Fruit fly (Drosophila melanogaster) whole organism, embryonic: Measurements from ENCODE around the gene Dscam2.

Source experiments
- Aef1 ChIP-seq: fragments of 200-800 bp; sonication (Bioruptor generic); IDR thresholded peaks from 3 replicates; pipeline ENCODE4 v1.3.6; 2022; ENCODE audit warnings: missing biosample characterization, missing genetic modification characterization
- Blimp-1 ChIP-seq: fragments of 200-800 bp; sonication (Bioruptor generic); optimal IDR thresholded peaks from 3 replicates; lab custom pipeline; 2018; ENCODE audit warnings: missing biosample characterization, missing genetic modification characterization, mild to moderate bottlenecking, moderate library complexity, missing genetic modification reagents
- CG10267 ChIP-seq: fragments of 200-800 bp; sonication (Bioruptor generic); optimal IDR thresholded peaks from 2 replicates; lab custom pipeline; 2018; ENCODE audit warnings: missing biosample characterization, mild to moderate bottlenecking, missing genetic modification characterization, moderate library complexity
- CG11504 ChIP-seq: fragments of 200-800 bp; sonication (Bioruptor generic); optimal IDR thresholded peaks from 3 replicates; lab custom pipeline; 2019; ENCODE audit warnings: missing biosample characterization, mild to moderate bottlenecking, missing genetic modification characterization, moderate library complexity
- CG12236 ChIP-seq: fragments of 200-800 bp; sonication (Bioruptor generic); optimal IDR thresholded peaks from 2 replicates; lab custom pipeline; 2016; ENCODE audit warnings: missing biosample characterization, missing genetic modification characterization
- CG1603 ChIP-seq: fragments of 200-800 bp; sonication (Bioruptor generic); optimal IDR thresholded peaks from 2 replicates; lab custom pipeline; 2019; ENCODE audit warnings: missing biosample characterization, mild to moderate bottlenecking, missing genetic modification characterization, moderate library complexity
- CG16863 ChIP-seq: fragments of 200-800 bp; sonication (Bioruptor generic); optimal IDR thresholded peaks from 3 replicates; lab custom pipeline; 2016; ENCODE audit warnings: missing biosample characterization, missing genetic modification characterization
- CG17328 ChIP-seq: fragments of 200-800 bp; sonication (Bioruptor generic); IDR thresholded peaks from 2 replicates; pipeline ENCODE4 v1.3.6; 2022; ENCODE audit warnings: missing biosample characterization, missing genetic modification characterization
- CG2875 ChIP-seq: fragments of 200-800 bp; sonication (Bioruptor generic); optimal IDR thresholded peaks from 2 replicates; lab custom pipeline; 2017; ENCODE audit warnings: missing biosample characterization, mild to moderate bottlenecking, missing genetic modification characterization, missing genetic modification reagents
- CG30403 ChIP-seq: fragments of 200-800 bp; sonication (Bioruptor generic); optimal IDR thresholded peaks from 3 replicates; lab custom pipeline; 2016; ENCODE audit warnings: missing biosample characterization, missing genetic modification characterization
- CG31388 ChIP-seq: fragments of 200-800 bp; sonication (Bioruptor generic); optimal IDR thresholded peaks from 2 replicates; lab custom pipeline; 2016; ENCODE audit warnings: missing biosample characterization, missing genetic modification characterization
- CG33557 ChIP-seq: fragments of 200-800 bp; sonication (Bioruptor generic); optimal IDR thresholded peaks from 2 replicates; lab custom pipeline; 2019; ENCODE audit warnings: missing biosample characterization, mild to moderate bottlenecking, missing genetic modification characterization, moderate library complexity
- CG34376 ChIP-seq: fragments of 200-800 bp; sonication (Bioruptor generic); optimal IDR thresholded peaks from 2 replicates; lab custom pipeline; 2018; ENCODE audit warnings: missing biosample characterization, mild to moderate bottlenecking, missing genetic modification characterization
- CG6175 ChIP-seq: fragments of 200-800 bp; sonication (Bioruptor generic); IDR thresholded peaks from 3 replicates; pipeline ENCODE4 v1.3.6; 2022; ENCODE audit warnings: missing biosample characterization, missing genetic modification characterization
- CG6254 ChIP-seq: fragments of 200-800 bp; sonication (Bioruptor generic); optimal IDR thresholded peaks from 3 replicates; lab custom pipeline; 2017; ENCODE audit warnings: mild to moderate bottlenecking, missing biosample characterization, missing genetic modification reagents, missing genetic modification characterization
- CG6689 ChIP-seq: fragments of 200-800 bp; sonication (Bioruptor generic); IDR thresholded peaks from 2 replicates; pipeline ENCODE4 v1.3.6; 2022; ENCODE audit warnings: missing biosample characterization, missing genetic modification characterization
- CG8089 ChIP-seq: fragments of 200-800 bp; sonication (Bioruptor generic); optimal IDR thresholded peaks from 3 replicates; lab custom pipeline; 2016; ENCODE audit warnings: missing biosample characterization, missing genetic modification characterization
- CG8388 ChIP-seq: fragments of 200-800 bp; sonication (Bioruptor generic); optimal IDR thresholded peaks from 2 replicates; lab custom pipeline; 2019; ENCODE audit warnings: missing biosample characterization, mild to moderate bottlenecking, missing genetic modification characterization, moderate library complexity
- CG9437 ChIP-seq: fragments of 200-800 bp; sonication (Bioruptor generic); optimal IDR thresholded peaks from 2 replicates; lab custom pipeline; 2018; ENCODE audit warnings: missing biosample characterization, mild to moderate bottlenecking, missing genetic modification characterization
- CG9727 ChIP-seq: fragments of 200-800 bp; sonication (Bioruptor generic); optimal IDR thresholded peaks from 3 replicates; lab custom pipeline; 2017; ENCODE audit warnings: missing biosample characterization, mild to moderate bottlenecking, missing genetic modification characterization
- Fer1 ChIP-seq: fragments of 200-800 bp; sonication (Bioruptor generic); optimal IDR thresholded peaks from 2 replicates; lab custom pipeline; 2017; ENCODE audit warnings: missing biosample characterization, mild to moderate bottlenecking, missing genetic modification characterization
- Med ChIP-seq: fragments of 200-800 bp; sonication (Bioruptor generic); peaks from one replicate; lab custom pipeline; 2016; ENCODE audit warnings: missing biosample characterization, missing genetic modification characterization, mild to moderate bottlenecking, inconsistent platforms, moderate library complexity
- Poxn ChIP-seq: fragments of 200-800 bp; sonication (Bioruptor generic); IDR thresholded peaks from 2 replicates; pipeline ENCODE4 v1.3.6; 2022; ENCODE audit warnings: missing biosample characterization, missing genetic modification characterization
- Six4 ChIP-seq: fragments of 200-800 bp; sonication (Bioruptor generic); optimal IDR thresholded peaks from 2 replicates; lab custom pipeline; 2016; ENCODE audit warnings: missing biosample characterization, missing genetic modification characterization
- Sox102F ChIP-seq: fragments of 200-800 bp; sonication (Bioruptor generic); optimal IDR thresholded peaks from 2 replicates; lab custom pipeline; 2018; ENCODE audit warnings: missing biosample characterization, mild to moderate bottlenecking, missing genetic modification characterization, moderate library complexity
- bsh ChIP-seq, 2 experiments: fragments of 200-800 bp; sonication (Bioruptor generic); optimal IDR thresholded peaks; 2 replicates each; lab custom pipeline; 2017 to 2018; ENCODE audit warnings: mild to moderate bottlenecking in 2 of 2, missing biosample characterization in 2 of 2, missing genetic modification characterization in 2 of 2, moderate library complexity in 1 of 2
- corto ChIP-seq: fragments of 200-800 bp; sonication (Bioruptor generic); optimal IDR thresholded peaks from 2 replicates; lab custom pipeline; 2016; ENCODE audit warnings: missing biosample characterization, mild to moderate bottlenecking, missing genetic modification characterization, moderate library complexity
- crc ChIP-seq: fragments of 200-800 bp; sonication (Bioruptor generic); optimal IDR thresholded peaks from 2 replicates; lab custom pipeline; 2016; ENCODE audit warnings: missing biosample characterization, missing genetic modification characterization
- croc ChIP-seq: fragments of 200-800 bp; sonication (Bioruptor generic); conservative IDR thresholded peaks from 3 replicates; pipeline ENCODE4 v1.3.6; 2022; ENCODE audit warnings: missing biosample characterization, missing genetic modification characterization
- exex ChIP-seq: fragments of 200-800 bp; sonication (Bioruptor generic); optimal IDR thresholded peaks from 4 replicates; lab custom pipeline; 2018; ENCODE audit warnings: missing biosample characterization, mild to moderate bottlenecking, missing genetic modification characterization, moderate library complexity
- fd96Cb ChIP-seq: fragments of 200-800 bp; sonication (Bioruptor generic); optimal IDR thresholded peaks from 2 replicates; lab custom pipeline; 2018; ENCODE audit warnings: missing biosample characterization, mild to moderate bottlenecking, missing genetic modification characterization, moderate library complexity
- gcm ChIP-seq: fragments of 200-800 bp; sonication (Bioruptor generic); optimal IDR thresholded peaks from 2 replicates; lab custom pipeline; 2019; ENCODE audit warnings: missing biosample characterization, mild to moderate bottlenecking, missing genetic modification characterization, moderate library complexity
- gfzf ChIP-seq: fragments of 200-800 bp; sonication (Bioruptor generic); optimal IDR thresholded peaks from 2 replicates; lab custom pipeline; 2016; ENCODE audit warnings: missing biosample characterization, mild to moderate bottlenecking, missing genetic modification characterization, moderate library complexity
- nom ChIP-seq: fragments of 200-800 bp; sonication (Bioruptor generic); optimal IDR thresholded peaks from 2 replicates; lab custom pipeline; 2017; ENCODE audit warnings: missing biosample characterization, missing genetic modification characterization, mild to moderate bottlenecking, moderate library complexity, missing genetic modification reagents
- onecut ChIP-seq: fragments of 200-800 bp; sonication (Bioruptor generic); IDR thresholded peaks from 2 replicates; pipeline ENCODE4 v1.3.6; 2022; ENCODE audit warnings: missing biosample characterization, missing genetic modification characterization
- pan ChIP-seq, 4 experiments: fragments of >200 bp in 3 of 4; fragments of 200-800 bp in 1 of 4; sonication (Bioruptor generic) in 1 of 4; optimal IDR thresholded peaks in 3 of 4; IDR thresholded peaks in 1 of 4; 2 replicates each; pipeline versions ENCODE4 v1.3.6 to Lab custom; 2017 to 2022; ENCODE audit warnings: missing biosample characterization in 2 of 4, missing genetic modification characterization in 2 of 4, mixed read lengths in 1 of 4
- pita ChIP-seq: fragments of 200-800 bp; sonication (Bioruptor generic); optimal IDR thresholded peaks from 2 replicates; lab custom pipeline; 2017; ENCODE audit warnings: missing biosample characterization, mild to moderate bottlenecking, missing genetic modification characterization
- prd ChIP-seq, 3 experiments: fragments of >200 bp in 2 of 3; fragments of 200-800 bp in 1 of 3; sonication (Bioruptor generic) in 1 of 3; optimal IDR thresholded peaks in 2 of 3; IDR thresholded peaks in 1 of 3; 2 replicates in 2 of 3; 3 replicates in 1 of 3; pipeline versions ENCODE4 v1.3.6 to Lab custom; 2017 to 2022; ENCODE audit warnings: missing biosample characterization in 1 of 3, missing genetic modification characterization in 1 of 3
- psq ChIP-seq: fragments of 200-800 bp; sonication (Bioruptor generic); optimal IDR thresholded peaks from 2 replicates; lab custom pipeline; 2017; ENCODE audit warnings: missing biosample characterization, missing genetic modification characterization
- sens ChIP-seq: fragments of 200-800 bp; sonication (Bioruptor generic); peaks from one replicate; lab custom pipeline; 2016; ENCODE audit warnings: missing biosample characterization, missing genetic modification characterization
- slbo ChIP-seq: fragments of 200-800 bp; sonication (Bioruptor generic); IDR thresholded peaks from 2 replicates; pipeline ENCODE4 v1.3.6; 2022; ENCODE audit warnings: missing biosample characterization, missing genetic modification characterization
- so ChIP-seq: fragments of 200-800 bp; sonication (Bioruptor generic); IDR thresholded peaks from 3 replicates; pipeline ENCODE4 v1.3.6; 2022; ENCODE audit warnings: missing biosample characterization, missing genetic modification characterization
- tll ChIP-seq, 2 experiments: fragments of 200-800 bp in 1 of 2; fragments of >200 bp in 1 of 2; sonication (Bioruptor generic) in 1 of 2; optimal IDR thresholded peaks; 2 replicates each; lab custom pipeline; 2017 to 2019; ENCODE audit warnings: missing biosample characterization in 2 of 2, missing genetic modification characterization in 2 of 2, mild to moderate bottlenecking in 1 of 2, moderate library complexity in 1 of 2
- unpg ChIP-seq: fragments of 200-800 bp; sonication (Bioruptor generic); optimal IDR thresholded peaks from 3 replicates; lab custom pipeline; 2018; ENCODE audit warnings: missing biosample characterization, mild to moderate bottlenecking, missing genetic modification characterization, moderate library complexity
- vfl ChIP-seq: fragments of 200-800 bp; sonication (Bioruptor generic); optimal IDR thresholded peaks from 2 replicates; lab custom pipeline; 2016; ENCODE audit warnings: missing biosample characterization, missing genetic modification characterization
- vvl ChIP-seq: fragments of 200-800 bp; sonication (Bioruptor generic); IDR thresholded peaks from 2 replicates; pipeline ENCODE4 v1.3.6; 2022; ENCODE audit warnings: missing biosample characterization, missing genetic modification characterization

Dscam2 gene

dm6 chr3L:7151521-7152465, 37.9 kb downstream of the Dscam2 start (continued):
- TF ChIP-seq Aef1 (GFP tag; lab: Robert Waterston, UW) (0 out of 3 replicates have a peak, but pooled peaks have one; percentile 25), slbo (GFP tag; lab: Robert Waterston, UW) (no peak), crc (GFP tag; lab: Kevin White, UChicago) (peak; percentile 22), pan (optimal IDR thresholded peaks at IDR 0.05; lab: Kevin White, UChicago) (no peak), pan (GFP tag; optimal IDR thresholded peaks at IDR 0.05 in 1 of 2, IDR thresholded peaks at IDR 0.05 in 1 of 2) (peak in 1 of 2 experiments; percentile 39), CG8388 (peak; percentile 57), CG8089 (GFP tag; lab: Kevin White, UChicago) (no peak), CG31388 (GFP tag; lab: Kevin White, UChicago) (no peak), so (peak; percentile 8; the same call in 1 of the 3 replicates), CG30403 (GFP tag; lab: Kevin White, UChicago) (peak; percentile 43), Six4 (peak; percentile 16), CG34376 (GFP tag; lab: Kevin White, UChicago) (no peak), Poxn (GFP tag; lab: Robert Waterston, UW) (no peak), CG33557 (GFP tag; lab: Kevin White, UChicago) (peak; percentile 26), tll (GFP tag; optimal IDR thresholded peaks at IDR 0.05; lab: Kevin White, UChicago) (no peak), exex (no peak), pita (GFP tag; lab: Kevin White, UChicago) (no peak)
- TF ChIP-seq, all 482 proteins: peak for 179

dm6 chr3L:7150850-7151249, 38.9 kb downstream of the Dscam2 start:
- TF ChIP-seq corto (GFP tag; lab: Kevin White, UChicago) (no peak), CG17328 (peak; percentile 18; the same call in 1 of the 2 replicates), Med (GFP tag; lab: Kevin White, UChicago) (peak; percentile 50), CG2875 (GFP tag; lab: Kevin White, UChicago) (no peak), nom (peak; percentile 64), psq (GFP tag; lab: Kevin White, UChicago) (no peak), Sox102F (GFP tag; lab: Kevin White, UChicago) (peak; percentile 26), prd (optimal IDR thresholded peaks at IDR 0.05; lab: Kevin White, UChicago) (no peak), prd (GFP tag; IDR thresholded peaks at IDR 0.05; lab: Robert Waterston, UW) (peak; percentile 36; the same call in 1 of the 3 replicates), sens (GFP tag; lab: Kevin White, UChicago) (peak; percentile 67), CG16863 (GFP tag; lab: Kevin White, UChicago) (no peak), vfl (GFP tag; lab: Kevin White, UChicago) (no peak), Fer1 (GFP tag; lab: Kevin White, UChicago) (no peak), CG6689 (GFP tag; lab: Robert Waterston, UW) (0 out of 2 replicates have a peak, but pooled peaks have one; percentile 40), CG9437 (GFP tag; lab: Kevin White, UChicago) (no peak), CG10267 (no peak), CG1603 (no peak), CG12236 (no peak), unpg (GFP tag; lab: Kevin White, UChicago) (no peak), gfzf (GFP tag; lab: Kevin White, UChicago) (no peak), onecut (GFP tag; lab: Robert Waterston, UW) (no peak), CG11504 (tag; lab: Kevin White, UChicago) (peak; percentile 14), croc (GFP tag; lab: Robert Waterston, UW) (no peak), vvl (GFP tag; lab: Robert Waterston, UW) (peak; percentile 48; the same call in 1 of the 2 replicates), CG6254 (GFP tag; lab: Kevin White, UChicago) (no peak), CG9727 (GFP tag; lab: Kevin White, UChicago) (no peak), bsh (GFP tag; optimal IDR thresholded peaks at IDR 0.05; lab: Kevin White, UChicago) (peak; percentile 35 to 41), gcm (GFP tag; lab: Kevin White, UChicago) (no peak), CG6175 (no peak), Blimp-1 (GFP tag; lab: Kevin White, UChicago) (peak; percentile 0), Six4 (no peak), fd96Cb (tag; lab: Kevin White, UChicago) (peak; percentile 3)
